Worm (Caenorhabditis elegans): ENCODE measurements around the gene C05C10.8.

C05C10.8 gene

ce11 chrII:9879815-9880214, 38.0 kb downstream of the C05C10.8 start:
- TF ChIP-seq nhr-237 (tag; optimal IDR thresholded peaks at IDR 0.05) (no peak), Y55F3AM.14 (GFP tag; optimal IDR thresholded peaks at IDR 0.05) (no peak), lin-11 (tag; optimal IDR thresholded peaks at IDR 0.05) (no peak), nhr-77 (tag; optimal IDR thresholded peaks at IDR 0.05) (no peak), unc-55 (GFP tag; optimal IDR thresholded peaks at IDR 0.05) (no peak), sma-3 (GFP tag; optimal IDR thresholded peaks at IDR 0.05) (no peak), lin-39 (tag; optimal IDR thresholded peaks at IDR 0.05) (no peak)

DNA sequence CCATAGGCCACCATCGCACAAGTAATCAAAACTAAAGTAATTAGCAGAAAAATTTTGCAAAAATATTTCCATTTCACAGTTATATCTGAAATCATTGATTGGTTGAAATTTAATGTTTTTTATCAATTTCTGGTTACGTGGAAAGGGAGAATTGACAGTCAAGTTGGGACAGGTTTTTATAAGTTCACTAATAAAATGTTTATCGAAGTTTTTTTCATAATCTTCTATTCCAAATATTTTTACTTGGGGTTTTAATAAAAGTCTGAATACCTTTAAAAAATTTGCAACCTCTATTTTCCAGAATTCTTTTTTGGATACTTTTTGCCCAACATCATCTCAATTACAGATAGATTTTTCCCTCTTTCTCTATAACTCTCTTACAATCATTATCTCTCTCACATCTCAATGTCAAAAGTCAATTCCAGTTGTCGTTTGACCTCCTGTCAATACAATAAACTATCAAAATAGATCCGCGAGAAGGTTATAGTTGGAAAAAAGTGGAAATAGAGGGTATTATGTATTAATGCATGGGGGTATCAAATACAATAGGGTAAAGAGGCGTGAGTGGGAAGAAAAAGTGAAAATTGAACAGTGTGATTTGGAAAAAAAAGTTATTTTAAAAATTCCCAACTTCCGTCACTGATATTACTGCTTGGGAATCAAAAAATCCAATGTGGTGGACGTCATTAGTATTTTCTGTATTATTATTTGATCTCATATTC, 43.1 kb downstream of the C05C10.8 start, which contains the start of the genes chil-2 and ctsa-3.2:
chil-2 (minus strand) TSS at position 101 of the 722 bp plus-strand sequence.
ctsa-3.2 (plus strand) TSS at position 672 of the 722 bp plus-strand sequence.
- no peak for TF ChIP-seq sem-4 (tag; optimal IDR thresholded peaks at IDR 0.05)
- no peak for TF ChIP-seq nhr-21 (tag; optimal IDR thresholded peaks at IDR 0.05)

DNA sequence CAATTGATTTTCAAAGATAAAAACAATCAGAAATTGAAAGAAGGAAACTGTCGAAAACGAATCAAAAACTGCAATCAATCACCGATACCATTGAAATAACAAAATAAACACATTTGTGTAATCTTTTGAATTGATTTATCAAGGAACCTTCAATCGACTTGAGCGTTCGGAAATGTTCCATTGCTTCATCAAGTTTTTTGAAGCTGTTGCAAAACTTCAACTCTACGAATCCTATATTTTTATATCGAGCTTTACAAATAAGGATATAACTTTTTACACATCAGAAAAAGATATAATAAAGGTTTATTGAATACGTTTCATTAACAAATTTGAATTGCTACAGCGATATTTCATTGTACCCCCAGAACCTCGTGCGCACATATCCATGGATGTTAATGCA, 44.8 kb downstream of the C05C10.8 start, which contains the start of gene chil-8:
chil-8 (minus strand) TSS at position 101 of the 400 bp plus-strand sequence.
- TF ChIP-seq unc-62 (GFP tag; optimal IDR thresholded peaks at IDR 0.05), result no peak
- TF ChIP-seq nhr-11 (tag; optimal IDR thresholded peaks at IDR 0.05), result no peak
- TF ChIP-seq Y55F3AM.14 (GFP tag; optimal IDR thresholded peaks at IDR 0.05), result no peak
- no peak for TF ChIP-seq sma-9 (GFP tag; optimal IDR thresholded peaks at IDR 0.05)
- TF ChIP-seq sma-9 (tag; optimal IDR thresholded peaks at IDR 0.05), result no peak
- TF ChIP-seq sem-4 (tag; optimal IDR thresholded peaks at IDR 0.05), result no peak
- no peak for TF ChIP-seq lin-11 (tag; optimal IDR thresholded peaks at IDR 0.05)
- no peak for TF ChIP-seq fos-1 (tag; optimal IDR thresholded peaks at IDR 0.05)
- no peak for TF ChIP-seq skn-1 (tag; optimal IDR thresholded peaks at IDR 0.05)
- no peak for TF ChIP-seq alr-1 (tag; optimal IDR thresholded peaks at IDR 0.05)
- no peak for TF ChIP-seq unc-39 (tag; optimal IDR thresholded peaks at IDR 0.05)
- TF ChIP-seq mab-5 (tag; optimal IDR thresholded peaks at IDR 0.05), result no peak
- no peak for TF ChIP-seq dmd-4 (tag; optimal IDR thresholded peaks at IDR 0.05)
- no peak for TF ChIP-seq unc-55 (GFP tag; optimal IDR thresholded peaks at IDR 0.05)
- no peak for TF ChIP-seq elt-1 (tag; optimal IDR thresholded peaks at IDR 0.05)
- no peak for TF ChIP-seq ZK546.5 (tag; optimal IDR thresholded peaks at IDR 0.05)
- no peak for TF ChIP-seq aly-2 (tag; optimal IDR thresholded peaks at IDR 0.05)
- no peak for TF ChIP-seq snpc-4 (tag; optimal IDR thresholded peaks at IDR 0.05)
- no peak for TF ChIP-seq nhr-237 (tag; optimal IDR thresholded peaks at IDR 0.05)
- no peak for TF ChIP-seq R02D3.7 (tag; optimal IDR thresholded peaks at IDR 0.05)
- no peak for TF ChIP-seq crh-2 (tag; optimal IDR thresholded peaks at IDR 0.05)

ce11 chrII:9871061-9871460, 46.7 kb downstream of the C05C10.8 start, which contains the start of gene chil-7:
TSS of gene chil-7 (minus strand) at chrII:9871172.
- TF ChIP-seq peb-1 (tag; optimal IDR thresholded peaks at IDR 0.05) (no peak), Y55F3AM.14 (GFP tag; optimal IDR thresholded peaks at IDR 0.05) (no peak), lsy-2 (tag; optimal IDR thresholded peaks at IDR 0.05) (no peak), ama-1 (optimal IDR thresholded peaks at IDR 0.05) (no peak), R02D3.7 (tag; optimal IDR thresholded peaks at IDR 0.05) (no peak), alr-1 (tag; optimal IDR thresholded peaks at IDR 0.05) (no peak), nhr-21 (tag; optimal IDR thresholded peaks at IDR 0.05) (no peak), mab-5 (tag; optimal IDR thresholded peaks at IDR 0.05) (no peak), crh-2 (tag; optimal IDR thresholded peaks at IDR 0.05) (no peak), unc-39 (tag; optimal IDR thresholded peaks at IDR 0.05) (no peak), lin-39 (tag; optimal IDR thresholded peaks at IDR 0.05) (no peak), dmd-4 (tag; optimal IDR thresholded peaks at IDR 0.05) (no peak), sma-3 (GFP tag; optimal IDR thresholded peaks at IDR 0.05) (no peak), nhr-23 (tag; optimal IDR thresholded peaks at IDR 0.05) (no peak), nhr-77 (tag; optimal IDR thresholded peaks at IDR 0.05) (no peak), ZK546.5 (tag; optimal IDR thresholded peaks at IDR 0.05) (no peak), unc-55 (GFP tag; optimal IDR thresholded peaks at IDR 0.05) (no peak), skn-1 (tag; optimal IDR thresholded peaks at IDR 0.05) (no peak), ztf-11 (tag; optimal IDR thresholded peaks at IDR 0.05) (no peak), nhr-237 (tag; optimal IDR thresholded peaks at IDR 0.05) (no peak)

DNA sequence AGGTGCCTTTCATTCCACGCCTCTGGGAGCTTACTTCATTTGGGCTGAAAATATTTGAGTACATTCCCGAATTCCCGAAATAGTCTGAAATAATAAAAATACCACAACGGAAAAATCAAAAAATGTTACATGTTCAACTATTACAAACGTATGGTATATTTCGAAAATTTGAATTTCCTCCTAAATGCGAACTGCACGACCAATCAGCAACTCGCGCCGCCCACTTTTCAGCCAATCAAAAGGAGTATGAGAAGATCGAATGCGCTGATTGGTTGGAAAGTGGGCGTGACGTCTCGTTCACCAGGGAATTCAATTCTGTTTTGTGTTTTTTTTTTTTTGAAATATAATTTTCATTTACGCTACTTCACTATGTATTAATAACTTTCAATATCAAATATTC, 49.1 kb downstream of the C05C10.8 start, which contains the start of gene old-1:
old-1 (minus strand) TSS at position 50 of the 400 bp plus-strand sequence.
- TF ChIP-seq sem-4 (tag; optimal IDR thresholded peaks at IDR 0.05) (no peak), ztf-11 (tag; optimal IDR thresholded peaks at IDR 0.05) (no peak), nhr-11 (tag; optimal IDR thresholded peaks at IDR 0.05) (no peak), lin-39 (tag; optimal IDR thresholded peaks at IDR 0.05) (no peak), F13H6.1 (tag; optimal IDR thresholded peaks at IDR 0.05) (no peak)
